Worm (Caenorhabditis elegans) whole organism, late embryonic: ENCODE measurements around the gene nspb-9.

Experiments
- Y22D7AL.16 ChIP-seq: sonication (generic microtip); optimal IDR thresholded peaks from 2 replicates; lab custom pipeline; 2016; ENCODE audit warnings: missing genetic modification characterization, missing compliant biosample characterization
- ahr-1 ChIP-seq: sonication (generic microtip); optimal IDR thresholded peaks from 2 replicates; lab custom pipeline; 2016; ENCODE audit warnings: missing genetic modification characterization, missing compliant biosample characterization
- ceh-14 ChIP-seq: sonication (generic microtip); optimal IDR thresholded peaks from 2 replicates; lab custom pipeline; 2016; ENCODE audit warnings: missing genotype, missing genetic modification characterization, missing compliant biosample characterization
- ceh-18 ChIP-seq: sonication (generic microtip); optimal IDR thresholded peaks from 2 replicates; lab custom pipeline; 2016; ENCODE audit warnings: missing genetic modification characterization, missing compliant biosample characterization
- ceh-30 ChIP-seq: fragments of 150-350 bp; optimal IDR thresholded peaks from 2 replicates; lab custom pipeline; 2014; ENCODE audit warnings: missing biosample characterization, missing genetic modification characterization
- ceh-31 ChIP-seq: sonication (generic microtip); optimal IDR thresholded peaks from 2 replicates; lab custom pipeline; 2016; ENCODE audit warnings: missing genetic modification characterization, missing compliant biosample characterization
- ceh-48 ChIP-seq: sonication (generic microtip); optimal IDR thresholded peaks from 2 replicates; lab custom pipeline; 2016; ENCODE audit warnings: missing genetic modification characterization, inconsistent platforms, missing compliant biosample characterization
- ceh-9 ChIP-seq: sonication (generic microtip); optimal IDR thresholded peaks from 2 replicates; lab custom pipeline; 2016; ENCODE audit warnings: mild to moderate bottlenecking, missing genetic modification characterization, inconsistent platforms, missing compliant biosample characterization
- dmd-4 ChIP-seq: sonication (generic microtip); optimal IDR thresholded peaks from 2 replicates; lab custom pipeline; 2016; ENCODE audit warnings: borderline replicate concordance, missing genetic modification characterization, missing compliant biosample characterization
- dve-1 ChIP-seq: sonication (generic microtip); optimal IDR thresholded peaks from 2 replicates; lab custom pipeline; 2017; ENCODE audit warnings: antibody characterized with exemption, mild to moderate bottlenecking, missing genetic modification characterization, missing compliant biosample characterization
- elt-2 ChIP-seq: sonication (generic microtip); optimal IDR thresholded peaks from 2 replicates; lab custom pipeline; 2016; ENCODE audit warnings: missing genetic modification reagents, missing genetic modification characterization, missing compliant biosample characterization
- ets-4 ChIP-seq: sonication (generic microtip); optimal IDR thresholded peaks from 2 replicates; lab custom pipeline; 2016; ENCODE audit warnings: missing genetic modification characterization, missing compliant biosample characterization
- eyg-1 ChIP-seq: sonication (generic microtip); optimal IDR thresholded peaks from 2 replicates; lab custom pipeline; 2016; ENCODE audit warnings: missing genotype, missing genetic modification characterization, missing compliant biosample characterization
- fax-1 ChIP-seq: sonication (generic microtip); optimal IDR thresholded peaks from 2 replicates; lab custom pipeline; 2016; ENCODE audit warnings: missing genotype, missing genetic modification characterization, missing compliant biosample characterization
- fkh-10 ChIP-seq: fragments of 150-350 bp; optimal IDR thresholded peaks from 2 replicates; lab custom pipeline; 2014; ENCODE audit warnings: missing biosample characterization, missing genetic modification reagents, missing genetic modification characterization
- lim-6 ChIP-seq: sonication (generic microtip); optimal IDR thresholded peaks from 2 replicates; lab custom pipeline; 2016; ENCODE audit warnings: missing genetic modification characterization, missing compliant biosample characterization
- madf-2 ChIP-seq: sonication (generic microtip); optimal IDR thresholded peaks from 2 replicates; lab custom pipeline; 2017; ENCODE audit warnings: missing genetic modification characterization, missing compliant biosample characterization
- nhr-11 ChIP-seq: fragments of 150-350 bp; optimal IDR thresholded peaks from 2 replicates; lab custom pipeline; 2014; ENCODE audit warnings: missing biosample characterization, missing genetic modification characterization
- nhr-232 ChIP-seq: sonication (generic microtip); optimal IDR thresholded peaks from 2 replicates; lab custom pipeline; 2016; ENCODE audit warnings: missing genetic modification characterization, missing compliant biosample characterization
- npax-4 ChIP-seq: sonication (generic microtip); optimal IDR thresholded peaks from 2 replicates; lab custom pipeline; 2016; ENCODE audit warnings: missing genetic modification characterization, missing compliant biosample characterization
- pat-9 ChIP-seq: fragments of 200-800 bp; sonication (Bioruptor generic); optimal IDR thresholded peaks from 2 replicates; lab custom pipeline; 2018; ENCODE audit warnings: mild to moderate bottlenecking, missing genetic modification characterization, moderate library complexity, missing compliant biosample characterization
- pha-2 ChIP-seq: sonication (generic microtip); optimal IDR thresholded peaks from 2 replicates; lab custom pipeline; 2017; ENCODE audit warnings: mild to moderate bottlenecking, missing genetic modification characterization, missing compliant biosample characterization
- pha-4 ChIP-seq: fragments of 150-350 bp; optimal IDR thresholded peaks from 2 replicates; lab custom pipeline; 2018; ENCODE audit warnings: missing biosample characterization, missing genetic modification reagents, missing genetic modification characterization
- pqm-1 ChIP-seq: sonication (generic microtip); optimal IDR thresholded peaks from 2 replicates; lab custom pipeline; 2016; ENCODE audit warnings: missing genetic modification characterization, missing compliant biosample characterization
- pros-1 ChIP-seq: fragments of 150-350 bp; optimal IDR thresholded peaks from 2 replicates; lab custom pipeline; 2014; ENCODE audit warnings: missing biosample characterization, missing genetic modification reagents, missing genetic modification characterization
- ref-2 ChIP-seq: sonication (generic microtip); optimal IDR thresholded peaks from 2 replicates; lab custom pipeline; 2016; ENCODE audit warnings: missing genetic modification characterization, missing compliant biosample characterization
- rnt-1 ChIP-seq: sonication (generic microtip); optimal IDR thresholded peaks from 2 replicates; lab custom pipeline; 2016; ENCODE audit warnings: missing genetic modification characterization, missing compliant biosample characterization
- sdc-2 ChIP-seq: sonication (generic microtip); optimal IDR thresholded peaks from 2 replicates; lab custom pipeline; 2016; ENCODE audit warnings: missing genotype, missing genetic modification characterization, missing compliant biosample characterization
- sox-4 ChIP-seq: sonication (generic microtip); optimal IDR thresholded peaks from 2 replicates; lab custom pipeline; 2017; ENCODE audit warnings: mild to moderate bottlenecking, missing genetic modification characterization, inconsistent platforms, missing compliant biosample characterization
- tbx-7 ChIP-seq: sonication (generic microtip); optimal IDR thresholded peaks from 2 replicates; lab custom pipeline; 2016; ENCODE audit warnings: missing genotype, missing genetic modification characterization, missing compliant biosample characterization
- unc-42 ChIP-seq: sonication (generic microtip); optimal IDR thresholded peaks from 2 replicates; lab custom pipeline; 2016; ENCODE audit warnings: missing genotype, missing genetic modification characterization, missing compliant biosample characterization
- unc-55 ChIP-seq: sonication (generic microtip); optimal IDR thresholded peaks from 2 replicates; lab custom pipeline; 2017; ENCODE audit warnings: missing biosample characterization, missing genetic modification reagents, missing genetic modification characterization
- unc-86 ChIP-seq: sonication (generic microtip); optimal IDR thresholded peaks from 2 replicates; lab custom pipeline; 2016; ENCODE audit warnings: missing genetic modification characterization, missing compliant biosample characterization
- zip-5 ChIP-seq: sonication (generic microtip); optimal IDR thresholded peaks from 2 replicates; lab custom pipeline; 2016; ENCODE audit warnings: missing genetic modification characterization, missing compliant biosample characterization

nspb-9 gene

ce11 chrII:14563766-14564370, 16.8 kb upstream of the nspb-9 start:
- TF ChIP-seq unc-42 (tag; lab: Kevin White, UChicago), result peak; percentile 7

DNA sequence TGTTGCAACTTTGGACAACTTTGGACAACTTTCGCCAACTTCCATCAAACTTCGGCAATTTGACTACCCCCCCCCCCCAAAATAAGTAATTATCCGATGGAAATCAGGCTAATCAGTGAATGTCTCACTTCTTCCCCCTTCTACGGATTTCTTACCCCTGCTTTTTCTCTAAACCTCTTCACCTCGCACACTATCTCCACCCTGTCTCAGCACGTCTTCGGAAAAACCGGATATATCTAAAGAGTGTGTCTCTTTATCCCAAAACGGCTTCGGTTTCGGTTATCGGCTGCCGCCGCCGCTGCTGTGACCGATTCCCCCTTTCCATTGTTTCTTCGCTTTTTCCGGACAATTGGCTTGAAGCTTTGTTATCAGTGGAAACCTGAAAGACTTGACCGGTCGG, 12.8 kb upstream of the nspb-9 start:
- TF ChIP-seq ref-2 (tag; lab: Kevin White, UChicago) (peak; percentile 10), ahr-1 (no peak)

DNA sequence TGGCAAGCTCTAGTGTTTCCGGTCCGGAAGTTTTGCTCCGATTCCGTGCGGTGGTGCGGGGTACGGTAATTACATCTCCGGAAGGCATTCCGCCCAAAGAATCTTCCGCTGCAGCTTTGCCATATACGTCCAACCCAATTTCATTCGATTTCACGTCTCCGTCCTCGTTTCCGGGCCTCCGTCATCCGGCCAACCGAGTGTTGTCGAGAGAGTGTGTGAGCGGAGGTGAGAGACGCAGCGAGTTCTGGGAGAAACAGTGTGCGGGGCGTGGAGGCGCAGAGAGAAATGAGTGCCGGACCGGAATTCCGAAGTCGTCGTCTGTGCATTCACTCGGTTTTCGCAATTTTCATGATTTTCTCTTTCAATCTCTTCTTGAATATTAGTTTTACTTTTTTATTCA, 11.3 kb upstream of the nspb-9 start:
- TF ChIP-seq fkh-10 (GFP tag; lab: Kevin White, UChicago), result peak; percentile 34
- TF ChIP-seq unc-42 (tag; lab: Kevin White, UChicago), result peak; percentile 86
- peak; percentile 54 for TF ChIP-seq ceh-31 (tag; lab: Kevin White, UChicago)
- TF ChIP-seq nhr-232 (tag; lab: Kevin White, UChicago), result no peak

DNA sequence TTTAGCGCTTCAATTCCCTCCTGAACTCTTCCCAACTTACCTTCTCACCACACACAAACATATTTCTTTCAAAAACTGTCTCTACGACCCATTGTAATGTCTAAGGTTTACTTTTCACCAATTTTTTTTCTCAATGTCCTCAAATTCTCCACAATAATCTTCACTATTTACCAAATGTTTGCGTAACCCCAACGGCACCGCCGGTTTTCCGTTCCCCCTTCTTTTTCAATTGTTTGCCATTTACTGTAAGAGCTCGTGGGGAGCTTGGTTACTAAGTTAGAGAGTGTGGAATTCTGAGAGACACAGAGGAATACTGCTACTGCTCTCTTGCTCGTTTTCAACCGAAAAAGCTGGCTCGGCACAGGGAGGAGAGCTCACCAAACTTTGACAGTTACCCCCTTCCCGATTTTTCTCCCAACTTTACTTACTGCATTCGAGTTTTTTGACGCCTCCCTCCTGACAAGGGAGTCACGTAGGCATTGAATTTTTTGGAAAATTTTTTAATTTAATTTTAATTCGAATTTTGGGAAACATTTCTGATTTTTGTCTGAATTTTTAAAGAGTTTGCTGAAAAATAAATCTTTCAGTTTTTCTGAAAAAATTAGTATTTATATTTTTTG, 10.0 kb upstream of the nspb-9 start:
- TF ChIP-seq Y22D7AL.16 (tag; lab: Kevin White, UChicago) (no peak), pha-2 (no peak)

ce11 chrII:14573315-14573714, 7.3 kb upstream of the nspb-9 start, which contains the start of gene madf-5:
TSS of gene madf-5 (plus strand) at chrII:14573615.
- TF ChIP-seq pat-9 (tag; lab: Kevin White, UChicago) (no peak), ref-2 (tag; lab: Kevin White, UChicago) (no peak), eyg-1 (tag; lab: Kevin White, UChicago) (no peak), rnt-1 (no peak), sox-4 (tag; lab: Kevin White, UChicago) (no peak), npax-4 (tag; lab: Kevin White, UChicago) (no peak), lim-6 (tag; lab: Kevin White, UChicago) (no peak), pqm-1 (no peak), sdc-2 (tag; lab: Kevin White, UChicago) (no peak), ceh-30 (no peak), ceh-48 (tag; lab: Kevin White, UChicago) (no peak), madf-2 (tag; lab: Kevin White, UChicago) (no peak), unc-86 (no peak), ets-4 (tag; lab: Kevin White, UChicago) (no peak)

DNA sequence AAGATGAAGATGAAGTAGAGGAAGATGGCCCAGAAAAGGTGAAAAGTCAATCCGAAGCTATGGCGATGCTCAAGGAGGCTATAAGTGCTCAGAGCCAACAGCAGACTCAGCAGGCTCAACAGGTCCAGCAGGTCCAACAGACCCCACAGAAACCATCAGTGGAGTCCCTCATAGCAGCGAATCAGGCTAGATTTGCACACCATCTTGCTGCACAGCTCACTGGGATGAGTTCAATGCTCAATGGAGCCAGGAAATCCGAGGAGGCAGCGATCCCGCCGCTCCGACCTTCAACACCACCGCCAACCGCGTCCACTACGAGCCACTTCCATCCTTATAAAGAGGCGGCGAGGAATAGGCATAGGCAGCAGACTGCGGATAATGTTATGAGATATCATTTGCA, 5.9 kb upstream of the nspb-9 start:
- TF ChIP-seq nhr-11 (tag; lab: Kevin White, UChicago) (no peak), pat-9 (tag; lab: Kevin White, UChicago) (no peak)

- TF ChIP-seq lim-6 (tag; lab: Kevin White, UChicago) (no peak), pha-2 (no peak)
Observed at ce11 chrII:14576429-14576828, 4.2 kb upstream of the nspb-9 start, which contains the start of gene C01G12.13. TSS of gene C01G12.13 (plus strand) at chrII:14576729.

DNA sequence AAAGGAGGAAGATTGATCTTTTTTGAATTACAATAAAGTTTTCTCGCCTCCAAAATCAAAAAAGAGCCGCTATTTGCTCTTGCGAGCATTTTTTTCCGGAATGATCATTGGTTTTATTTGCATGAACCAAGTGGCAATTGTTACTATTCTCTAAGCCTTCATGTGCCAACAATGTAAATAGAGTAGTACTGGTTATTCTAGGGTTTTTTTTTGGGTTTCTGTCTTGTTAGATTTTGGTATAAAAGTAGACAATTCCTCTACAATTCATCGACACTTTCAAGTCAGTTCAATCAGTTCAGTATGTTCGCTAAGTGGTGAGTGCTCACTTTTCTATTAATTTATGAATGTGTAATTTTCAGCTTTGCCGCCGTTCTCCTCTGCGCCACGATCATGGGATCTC, 2.6 kb upstream of the nspb-9 start, which contains the start of gene nspb-7:
Gene nspb-7 (plus strand): TSS at position 301 of the 400 bp plus-strand sequence.
- TF ChIP-seq dve-1 (tag; lab: Kevin White, UChicago) (no peak), pha-4 (tag; lab: Kevin White, UChicago) (no peak), ceh-9 (no peak), dmd-4 (tag; lab: Kevin White, UChicago) (no peak), pros-1 (tag; lab: Kevin White, UChicago) (no peak), ceh-18 (no peak), tbx-7 (no peak), rnt-1 (no peak), npax-4 (tag; lab: Kevin White, UChicago) (no peak), pqm-1 (no peak), fax-1 (tag; lab: Kevin White, UChicago) (no peak), ceh-48 (tag; lab: Kevin White, UChicago) (no peak), unc-55 (no peak), zip-5 (tag; lab: Kevin White, UChicago) (no peak), ceh-14 (tag; lab: Kevin White, UChicago) (no peak), elt-2 (no peak), pha-2 (no peak), ref-2 (tag; lab: Kevin White, UChicago) (no peak)
